Worm (Caenorhabditis elegans) whole organism, L3 larva: ENCODE measurements around the gene C45B2.1.

Experiments
- ZK546.5 ChIP-seq: sonication (generic microtip); optimal IDR thresholded peaks from 2 replicates; lab custom pipeline; 2017; ENCODE audit warnings: missing biosample characterization, missing genetic modification characterization
- ama-1 ChIP-seq: fragments of 150-350 bp; optimal IDR thresholded peaks from 2 replicates; lab custom pipeline; 2018
- ceh-82 ChIP-seq: fragments of 150-350 bp; optimal IDR thresholded peaks from 2 replicates; lab custom pipeline; 2014; ENCODE audit warnings: missing biosample characterization, missing genetic modification characterization
- daf-12 ChIP-seq: fragments of 150-350 bp; optimal IDR thresholded peaks from 2 replicates; lab custom pipeline; 2014; ENCODE audit warnings: missing biosample characterization, missing genetic modification reagents, missing genetic modification characterization
- egl-27 ChIP-seq: sonication (generic microtip); optimal IDR thresholded peaks from 4 replicates; lab custom pipeline; 2017; ENCODE audit warnings: missing biosample characterization, missing genetic modification reagents, missing genetic modification characterization
- lin-39 ChIP-seq: fragments of 150-350 bp; optimal IDR thresholded peaks from 2 replicates; lab custom pipeline; 2018; ENCODE audit warnings: missing biosample characterization, missing genetic modification reagents, missing genetic modification characterization
- pha-4 ChIP-seq: fragments of 150-350 bp; optimal IDR thresholded peaks from 2 replicates; lab custom pipeline; 2014; ENCODE audit warnings: missing biosample characterization, missing genetic modification reagents, missing genetic modification characterization
- tbx-2 ChIP-seq: sonication (generic microtip); optimal IDR thresholded peaks from 2 replicates; lab custom pipeline; 2016; ENCODE audit warnings: mild to moderate bottlenecking, missing genetic modification characterization, missing compliant biosample characterization
- unc-39 ChIP-seq: sonication (generic microtip); optimal IDR thresholded peaks from 4 replicates; lab custom pipeline; 2017; ENCODE audit warnings: missing biosample characterization, missing genetic modification characterization
- zag-1 ChIP-seq: fragments of 150-350 bp; optimal IDR thresholded peaks from 2 replicates; lab custom pipeline; 2014; ENCODE audit warnings: missing biosample characterization, missing genetic modification characterization
- ztf-11 ChIP-seq: fragments of 150-350 bp; optimal IDR thresholded peaks from 2 replicates; lab custom pipeline; 2014; ENCODE audit warnings: missing biosample characterization, missing genetic modification characterization

DNA sequence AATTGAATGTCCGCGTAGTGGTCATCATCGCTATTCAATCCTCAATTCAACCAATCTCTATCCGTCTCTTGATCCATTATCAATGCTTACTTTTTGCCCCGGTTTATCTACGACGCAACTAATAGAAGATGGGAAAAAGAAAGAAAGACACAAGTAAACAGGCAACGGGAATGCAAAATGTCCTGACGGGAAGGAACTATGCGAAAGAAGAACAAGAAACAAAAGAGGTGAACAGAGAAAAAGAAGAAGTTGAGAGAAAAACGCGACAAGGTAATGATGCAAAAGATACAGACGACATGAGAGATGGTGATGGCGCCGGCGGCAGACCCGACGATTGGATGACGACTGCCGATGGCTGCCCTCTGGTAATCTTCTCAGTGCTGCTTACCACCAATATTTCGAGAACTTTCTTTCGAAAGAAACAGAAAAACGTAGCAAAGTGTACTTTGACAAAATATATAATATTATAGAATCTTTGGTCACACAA is 43.9 kb upstream of the C45B2.1 start:
- TF ChIP-seq ceh-82 (tag; lab: Kevin White, UChicago), result no peak
- TF ChIP-seq tbx-2 (tag; lab: Kevin White, UChicago), result peak; percentile 21
- no peak for TF ChIP-seq unc-39 (tag; lab: Kevin White, UChicago)
- TF ChIP-seq lin-39 (tag; lab: Kevin White, UChicago), result peak; percentile 50
- peak; percentile 92 for TF ChIP-seq pha-4 (tag; lab: Kevin White, UChicago)
- no peak for TF ChIP-seq daf-12
- no peak for TF ChIP-seq ZK546.5
- TF ChIP-seq zag-1 (tag; lab: Kevin White, UChicago), result no peak
- peak; percentile 49 for TF ChIP-seq egl-27 (tag; lab: Kevin White, UChicago)
- peak; percentile 59 for TF ChIP-seq ama-1
- no peak for TF ChIP-seq ztf-11 (tag; lab: Kevin White, UChicago)
